Worm (Caenorhabditis elegans): Measurements from ENCODE around the gene C01G6.2.

DNA sequence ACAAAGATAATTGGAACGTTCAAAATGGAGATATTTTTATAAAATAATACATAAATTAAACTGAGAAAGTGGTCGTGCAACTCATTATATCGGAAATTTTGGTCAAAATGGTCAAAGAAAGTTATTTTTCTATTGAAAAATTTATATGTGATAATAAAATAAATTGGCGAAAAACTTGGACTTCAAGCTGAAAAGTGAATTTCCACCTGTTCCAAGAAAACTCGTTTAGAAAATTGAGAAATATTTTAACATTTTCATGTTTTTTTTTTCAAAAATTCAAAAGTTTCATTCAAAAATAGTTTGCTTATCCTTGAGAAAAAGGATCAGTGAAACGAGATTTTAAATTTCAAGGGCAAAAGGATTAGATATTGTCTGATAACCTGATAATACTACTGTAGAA lies 12.2 kb downstream of the C01G6.2 start:
- TF ChIP-seq flt-1 (GFP tag; IDR thresholded peaks at IDR 0.05) = no peak
- TF ChIP-seq sea-1 (GFP tag; conservative IDR thresholded peaks at IDR 0.05) = no peak
- no peak for TF ChIP-seq ama-1 (optimal IDR thresholded peaks at IDR 0.05)
- no peak for TF ChIP-seq hnd-1 (tag; optimal IDR thresholded peaks at IDR 0.05)
- no peak for TF ChIP-seq aly-1 (tag; optimal IDR thresholded peaks at IDR 0.05)
- no peak for TF ChIP-seq B0310.2 (tag; optimal IDR thresholded peaks at IDR 0.05)
- TF ChIP-seq ceh-13 (GFP tag; optimal IDR thresholded peaks at IDR 0.05) = no peak
- TF ChIP-seq tra-4 (tag; optimal IDR thresholded peaks at IDR 0.05) = no peak
